Worm (Caenorhabditis elegans) whole organism, L1 larva: ENCODE measurements around the gene rmd-3.

ENCODE experiments used
- dpl-1 ChIP-seq, 3 experiments: fragments of 150-350 bp in 2 of 3; sonication (generic microtip) in 1 of 3; optimal IDR thresholded peaks; 2 replicates each; lab custom pipeline; 2014 to 2017; ENCODE audit warnings: missing biosample characterization in 3 of 3, missing genetic modification characterization in 3 of 3, missing genetic modification reagents in 3 of 3
- elt-3 ChIP-seq, 6 experiments: fragments of 150-350 bp in 1 of 6; sonication (generic microtip); optimal IDR thresholded peaks; 2 replicates each; lab custom pipeline; 2017 to 2018; ENCODE audit warnings: missing biosample characterization in 6 of 6, missing genetic modification characterization in 6 of 6, inconsistent platforms in 1 of 6
- fkh-10 ChIP-seq: sonication (generic microtip); optimal IDR thresholded peaks from 2 replicates; lab custom pipeline; 2017; ENCODE audit warnings: missing biosample characterization, missing genetic modification reagents, missing genetic modification characterization
- fkh-4 ChIP-seq: sonication (generic microtip); optimal IDR thresholded peaks from 2 replicates; lab custom pipeline; 2016; ENCODE audit warnings: missing compliant biosample characterization, missing genetic modification characterization, borderline replicate concordance
- mef-2 ChIP-seq: fragments of 150-350 bp; optimal IDR thresholded peaks from 2 replicates; lab custom pipeline; 2014; ENCODE audit warnings: missing biosample characterization, missing genetic modification characterization
- nhr-28 ChIP-seq: fragments of 150-350 bp; optimal IDR thresholded peaks from 2 replicates; lab custom pipeline; 2014; ENCODE audit warnings: missing biosample characterization, missing genetic modification characterization
- snpc-4 ChIP-seq: fragments of 150-350 bp; optimal IDR thresholded peaks from 2 replicates; lab custom pipeline; 2014; ENCODE audit warnings: missing biosample characterization, missing genetic modification characterization
- unc-62 ChIP-seq: fragments of 150-350 bp; optimal IDR thresholded peaks from 2 replicates; lab custom pipeline; 2014; ENCODE audit warnings: missing biosample characterization, missing genetic modification reagents, missing genetic modification characterization

DNA sequence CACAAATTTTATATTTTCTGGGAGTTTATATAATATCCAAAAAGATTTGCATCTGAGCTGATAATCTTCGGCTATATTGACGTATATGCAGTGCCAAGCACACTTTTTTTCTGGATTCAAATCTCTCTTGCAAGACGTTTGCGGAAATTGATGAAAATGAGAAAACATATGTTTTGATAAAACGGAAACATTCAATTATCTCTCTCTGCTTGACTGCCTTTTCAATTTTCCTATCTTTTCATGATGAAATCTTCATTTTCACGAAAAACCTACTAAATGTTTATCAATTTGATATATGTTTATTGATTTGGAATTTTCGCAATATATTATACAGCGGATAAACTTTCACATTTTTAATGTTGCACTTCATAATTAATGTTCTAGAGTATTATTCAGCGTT lies 31.5 kb downstream of the rmd-3 start:
- TF ChIP-seq unc-62 (GFP tag; lab: Kevin White, UChicago), result no peak
- TF ChIP-seq dpl-1 (GFP tag; optimal IDR thresholded peaks at IDR 0.05; lab: Kevin White, UChicago), result no peak
- TF ChIP-seq elt-3 (tag; optimal IDR thresholded peaks at IDR 0.05; lab: Kevin White, UChicago), result no peak
- TF ChIP-seq fkh-4 (tag; lab: Kevin White, UChicago), result no peak
- no peak for TF ChIP-seq snpc-4 (tag; lab: Kevin White, UChicago)
- TF ChIP-seq fkh-10 (GFP tag; lab: Kevin White, UChicago), result no peak
- TF ChIP-seq mef-2, result no peak
- no peak for TF ChIP-seq nhr-28 (tag; lab: Kevin White, UChicago)
